Fruit fly (Drosophila melanogaster): ENCODE measurements around the gene ND-ASHI.

The ND-ASHI gene

dm6 chrX:6678635-6679501 is at the start of gene ND-ASHI (continued):
- TF ChIP-seq ash1 (GFP tag; optimal IDR thresholded peaks at IDR 0.05) (peak; percentile 91), ewg (GFP tag; optimal IDR thresholded peaks at IDR 0.05) (peak; percentile 75), Ets97D (GFP tag; optimal IDR thresholded peaks at IDR 0.05) (peak; percentile 82), fu2 (GFP tag; optimal IDR thresholded peaks at IDR 0.05) (peak; percentile 86), ssp (GFP tag; IDR thresholded peaks at IDR 0.05) (peak; percentile 81), CG18262 (tag; optimal IDR thresholded peaks at IDR 0.05) (peak; percentile 88), CG17568 (GFP tag; optimal IDR thresholded peaks at IDR 0.05) (no peak), Nf-YC (tag; optimal IDR thresholded peaks at IDR 0.05) (peak; percentile 71), unpg (GFP tag; optimal IDR thresholded peaks at IDR 0.05) (peak; percentile 94), Ptx1 (GFP tag; IDR thresholded peaks at IDR 0.05) (peak; percentile 94), D19B (GFP tag; optimal IDR thresholded peaks at IDR 0.05) (peak; percentile 91), ci (GFP tag; IDR thresholded peaks at IDR 0.05) (peak; percentile 97), br (optimal IDR thresholded peaks at IDR 0.05) (no peak), odd (GFP tag; optimal IDR thresholded peaks at IDR 0.05) (peak; percentile 92), ftz-f1 (GFP tag; optimal IDR thresholded peaks at IDR 0.05) (peak; percentile 69), CG11723 (GFP tag; optimal IDR thresholded peaks at IDR 0.05) (peak; percentile 90), CG10543 (GFP tag; optimal IDR thresholded peaks at IDR 0.05) (peak; percentile 96), psq (GFP tag; optimal IDR thresholded peaks at IDR 0.05) (peak; percentile 69), CG1603 (tag; optimal IDR thresholded peaks at IDR 0.05) (peak; percentile 96), CG8089 (GFP tag; optimal IDR thresholded peaks at IDR 0.05) (peak; percentile 79), Trl (optimal IDR thresholded peaks at IDR 0.05) (no peak), Trl (GFP tag; optimal IDR thresholded peaks at IDR 0.05) (peak; percentile 90), zfh2 (GFP tag; optimal IDR thresholded peaks at IDR 0.05) (peak; percentile 94), hth (optimal IDR thresholded peaks at IDR 0.05) (no peak), CG34422 (GFP tag; IDR thresholded peaks at IDR 0.05) (peak; percentile 97), Lpt (GFP tag; optimal IDR thresholded peaks at IDR 0.05) (no peak), ttk (GFP tag; IDR thresholded peaks at IDR 0.05) (peak; percentile 93), C15 (GFP tag; IDR thresholded peaks at IDR 0.05) (peak; percentile 94), Oli (tag; optimal IDR thresholded peaks at IDR 0.05) (peak; percentile 91), CG6683 (GFP tag; optimal IDR thresholded peaks at IDR 0.05) (peak; percentile 88), CG12942 (GFP tag; optimal IDR thresholded peaks at IDR 0.05) (peak; percentile 87), rib (GFP tag; IDR thresholded peaks at IDR 0.05) (peak; percentile 96), nerfin-1 (tag; optimal IDR thresholded peaks at IDR 0.05) (peak; percentile 83), tgo (GFP tag; IDR thresholded peaks at IDR 0.05) (peak; percentile 94), CG10462 (GFP tag; optimal IDR thresholded peaks at IDR 0.05) (peak; percentile 73), Oaz (GFP tag; IDR thresholded peaks at IDR 0.05) (peak; percentile 92), unc-4 (GFP tag; IDR thresholded peaks at IDR 0.05; ENCODE audit: partially characterized antibody) (no peak), crc (GFP tag; optimal IDR thresholded peaks at IDR 0.05) (peak; percentile 85), chinmo (GFP tag; IDR thresholded peaks at IDR 0.05; ENCODE audit: partially characterized antibody) (0 out of 4 replicates have a peak, but pooled peaks have one; percentile 4), stwl (tag; optimal IDR thresholded peaks at IDR 0.05) (peak; percentile 9), tio (GFP tag; optimal IDR thresholded peaks at IDR 0.05) (no peak), CG18619 (GFP tag; optimal IDR thresholded peaks at IDR 0.05) (peak; percentile 93), trh (GFP tag; optimal IDR thresholded peaks at IDR 0.05) (peak; percentile 76), MTF-1 (GFP tag; optimal IDR thresholded peaks at IDR 0.05; ENCODE audit: borderline replicate concordance) (peak; percentile 89), Hr78 (GFP tag; optimal IDR thresholded peaks at IDR 0.05) (peak in 1 of 2 experiments; percentile 65), ERR (GFP tag; optimal IDR thresholded peaks at IDR 0.05) (peak; percentile 93), jing (GFP tag; optimal IDR thresholded peaks at IDR 0.05) (no peak), CG13296 (GFP tag; optimal IDR thresholded peaks at IDR 0.05) (peak; percentile 95), vfl (GFP tag; optimal IDR thresholded peaks at IDR 0.05) (peak; percentile 93), CG7928 (GFP tag; optimal IDR thresholded peaks at IDR 0.05) (peak; percentile 81)

Measured in whole organism, embryonic.